Fruit fly (Drosophila melanogaster) whole organism, prepupa: Measurements from ENCODE around the gene colt.

ENCODE experiments used
- Blimp-1 ChIP-seq: fragments of 200-800 bp; sonication (Bioruptor generic); optimal IDR thresholded peaks from 3 replicates; lab custom pipeline; 2017; ENCODE audit warnings: missing biosample characterization, missing genetic modification characterization, mild to moderate bottlenecking, moderate library complexity, missing genetic modification reagents
- CG10631 ChIP-seq: fragments of 200-800 bp; sonication (Bioruptor generic); optimal IDR thresholded peaks from 2 replicates; lab custom pipeline; 2016; ENCODE audit warnings: missing biosample characterization, missing genetic modification characterization
- CG11294 ChIP-seq: fragments of 200-800 bp; sonication (Bioruptor generic); IDR thresholded peaks from 2 replicates; pipeline ENCODE4 v1.3.6; 2022; ENCODE audit warnings: missing biosample characterization, missing genetic modification characterization
- CG11902 ChIP-seq: fragments of 200-800 bp; sonication (Bioruptor generic); optimal IDR thresholded peaks from 3 replicates; lab custom pipeline; 2016; ENCODE audit warnings: missing biosample characterization, missing genetic modification characterization
- CG1621 ChIP-seq: fragments of 200-800 bp; sonication (Bioruptor generic); optimal IDR thresholded peaks from 3 replicates; lab custom pipeline; 2018; ENCODE audit warnings: missing biosample characterization, mild to moderate bottlenecking, missing genetic modification characterization
- CG3032 ChIP-seq: fragments of 200-800 bp; optimal IDR thresholded peaks from 2 replicates; lab custom pipeline; 2019; ENCODE audit warnings: missing biosample characterization, mild to moderate bottlenecking, missing genetic modification characterization, moderate library complexity
- CG31627 ChIP-seq: fragments of 200-800 bp; sonication (Bioruptor generic); optimal IDR thresholded peaks from 3 replicates; lab custom pipeline; 2016; ENCODE audit warnings: missing biosample characterization, missing genetic modification characterization
- CG34406 ChIP-seq: fragments of 200-800 bp; sonication (Bioruptor generic); optimal IDR thresholded peaks from 3 replicates; lab custom pipeline; 2016; ENCODE audit warnings: missing biosample characterization, missing genetic modification characterization
- CG3919 ChIP-seq: fragments of 200-800 bp; sonication (Bioruptor generic); optimal IDR thresholded peaks from 3 replicates; lab custom pipeline; 2016; ENCODE audit warnings: missing biosample characterization, missing genetic modification characterization
- CG6163 ChIP-seq: fragments of 200-800 bp; sonication (Bioruptor generic); IDR thresholded peaks from 3 replicates; pipeline ENCODE4 v1.3.6; 2022; ENCODE audit warnings: missing biosample characterization, missing genetic modification characterization
- CG6276 ChIP-seq: fragments of 200-800 bp; sonication (Bioruptor generic); optimal IDR thresholded peaks from 2 replicates; lab custom pipeline; 2017; ENCODE audit warnings: missing biosample characterization, mild to moderate bottlenecking, missing genetic modification characterization
- CG6792 ChIP-seq: fragments of 200-800 bp; sonication (Bioruptor generic); optimal IDR thresholded peaks from 3 replicates; lab custom pipeline; 2016; ENCODE audit warnings: missing biosample characterization, missing genetic modification characterization
- CG6808 ChIP-seq: fragments of 200-800 bp; sonication (Bioruptor generic); optimal IDR thresholded peaks from 3 replicates; lab custom pipeline; 2017; ENCODE audit warnings: missing biosample characterization, missing genetic modification characterization, mild to moderate bottlenecking, moderate library complexity, missing genetic modification reagents
- CG7368 ChIP-seq: fragments of 200-800 bp; sonication (Bioruptor generic); optimal IDR thresholded peaks from 3 replicates; lab custom pipeline; 2016; ENCODE audit warnings: missing biosample characterization, missing genetic modification characterization
- CG8119 ChIP-seq: fragments of 200-800 bp; sonication (Bioruptor generic); IDR thresholded peaks from 3 replicates; pipeline ENCODE4 v1.3.6; 2022; ENCODE audit warnings: missing biosample characterization, missing genetic modification characterization
- CG9139 ChIP-seq: fragments of 200-800 bp; sonication (Bioruptor generic); optimal IDR thresholded peaks from 3 replicates; lab custom pipeline; 2017; ENCODE audit warnings: missing biosample characterization, mild to moderate bottlenecking, missing genetic modification characterization
- Eip75B ChIP-seq: fragments of 200-800 bp; sonication (Bioruptor generic); optimal IDR thresholded peaks from 3 replicates; lab custom pipeline; 2016; ENCODE audit warnings: missing biosample characterization, missing genetic modification characterization
- Eip78C ChIP-seq: fragments of 200-800 bp; sonication (Bioruptor generic); peaks from one replicate; lab custom pipeline; 2016; ENCODE audit warnings: missing biosample characterization, missing genetic modification characterization
- Ets21C ChIP-seq: fragments of 200-800 bp; sonication (Bioruptor generic); optimal IDR thresholded peaks from 3 replicates; lab custom pipeline; 2016; ENCODE audit warnings: missing biosample characterization, missing genetic modification characterization
- Gug ChIP-seq: fragments of 200-800 bp; sonication (Bioruptor generic); IDR thresholded peaks from 2 replicates; pipeline ENCODE4 v1.3.6; 2022; ENCODE audit warnings: missing biosample characterization, missing genetic modification characterization
- Hr38 ChIP-seq: sonication (Bioruptor generic); optimal IDR thresholded peaks from 2 replicates; lab custom pipeline; 2016; ENCODE audit warnings: missing biosample characterization, missing genetic modification characterization
- Hr39 ChIP-seq: fragments of 200-800 bp; sonication (Bioruptor generic); optimal IDR thresholded peaks from 2 replicates; lab custom pipeline; 2016; ENCODE audit warnings: missing biosample characterization, missing genetic modification characterization
- Hr4 ChIP-seq: fragments of 200-800 bp; sonication (Bioruptor generic); optimal IDR thresholded peaks from 3 replicates; lab custom pipeline; 2016; ENCODE audit warnings: missing biosample characterization, missing genetic modification characterization
- Lpt ChIP-seq: fragments of 200-800 bp; sonication (Bioruptor generic); optimal IDR thresholded peaks from 3 replicates; lab custom pipeline; 2016; ENCODE audit warnings: missing biosample characterization, missing genetic modification characterization
- Met ChIP-seq: fragments of 200-800 bp; sonication (Bioruptor generic); optimal IDR thresholded peaks from 3 replicates; lab custom pipeline; 2016; ENCODE audit warnings: missing biosample characterization, missing genetic modification characterization
- OdsH ChIP-seq: fragments of 200-800 bp; sonication (Bioruptor generic); optimal IDR thresholded peaks from 3 replicates; lab custom pipeline; 2016; ENCODE audit warnings: missing biosample characterization, missing genetic modification characterization
- Smox ChIP-seq: fragments of 200-800 bp; sonication (Bioruptor generic); optimal IDR thresholded peaks from 3 replicates; lab custom pipeline; 2016; ENCODE audit warnings: missing biosample characterization, missing genetic modification characterization
- Sox102F ChIP-seq: fragments of 200-800 bp; sonication (Bioruptor generic); optimal IDR thresholded peaks from 2 replicates; lab custom pipeline; 2016; ENCODE audit warnings: missing biosample characterization, mild to moderate bottlenecking, missing genetic modification characterization
- Sox14 ChIP-seq: fragments of 200-800 bp; sonication (Bioruptor generic); optimal IDR thresholded peaks from 3 replicates; lab custom pipeline; 2016; ENCODE audit warnings: missing biosample characterization, missing genetic modification characterization
- Sox15 ChIP-seq: fragments of 200-800 bp; sonication (Bioruptor generic); optimal IDR thresholded peaks from 3 replicates; lab custom pipeline; 2016; ENCODE audit warnings: missing biosample characterization, missing genetic modification characterization
- achi ChIP-seq: fragments of 200-800 bp; sonication (Bioruptor generic); optimal IDR thresholded peaks from 3 replicates; lab custom pipeline; 2016; ENCODE audit warnings: missing biosample characterization, missing genetic modification characterization
- cyc ChIP-seq: fragments of 200-800 bp; sonication (Bioruptor generic); optimal IDR thresholded peaks from 3 replicates; lab custom pipeline; 2016; ENCODE audit warnings: missing biosample characterization, missing genetic modification characterization
- dsx ChIP-seq: fragments of 200-800 bp; optimal IDR thresholded peaks from 3 replicates; lab custom pipeline; 2019; ENCODE audit warnings: missing biosample characterization, mild to moderate bottlenecking, missing genetic modification characterization, moderate library complexity; ENCODE audit not compliant: poor library complexity, severe bottlenecking
- eg ChIP-seq: fragments of 200-800 bp; sonication (Bioruptor generic); IDR thresholded peaks from 3 replicates; pipeline ENCODE4 v1.3.6; 2022; ENCODE audit warnings: missing biosample characterization, missing genetic modification characterization
- fd59A ChIP-seq: fragments of 200-800 bp; sonication (Bioruptor generic); optimal IDR thresholded peaks from 2 replicates; lab custom pipeline; 2017; ENCODE audit warnings: missing biosample characterization, mild to moderate bottlenecking, missing genetic modification characterization, missing genetic modification reagents
- fd85E ChIP-seq: fragments of 200-800 bp; sonication (Bioruptor generic); optimal IDR thresholded peaks from 3 replicates; lab custom pipeline; 2016; ENCODE audit warnings: missing biosample characterization, missing genetic modification characterization
- fkh ChIP-seq: fragments of 200-800 bp; sonication (Bioruptor generic); optimal IDR thresholded peaks from 3 replicates; lab custom pipeline; 2017; ENCODE audit warnings: missing biosample characterization, mild to moderate bottlenecking, missing genetic modification characterization, moderate library complexity
- lz ChIP-seq: fragments of 200-800 bp; sonication (Bioruptor generic); optimal IDR thresholded peaks from 3 replicates; lab custom pipeline; 2016; ENCODE audit warnings: missing biosample characterization, missing genetic modification characterization
- net ChIP-seq: fragments of 200-800 bp; sonication (Bioruptor generic); optimal IDR thresholded peaks from 3 replicates; lab custom pipeline; 2016; ENCODE audit warnings: missing biosample characterization, missing genetic modification characterization
- salr ChIP-seq, 2 experiments: fragments of 200-800 bp; sonication (Bioruptor generic); optimal IDR thresholded peaks; 3 replicates each; lab custom pipeline; 2016 to 2018; ENCODE audit warnings: missing biosample characterization in 2 of 2, missing genetic modification characterization in 2 of 2, mild to moderate bottlenecking in 1 of 2
- spab ChIP-seq: fragments of 200-800 bp; sonication (Bioruptor generic); optimal IDR thresholded peaks from 2 replicates; lab custom pipeline; 2017; ENCODE audit warnings: missing biosample characterization, mild to moderate bottlenecking, missing genetic modification characterization, missing genetic modification reagents
- ss ChIP-seq, 2 experiments: fragments of 200-800 bp; sonication (Bioruptor generic); optimal IDR thresholded peaks; 2 replicates in 1 of 2; 3 replicates in 1 of 2; lab custom pipeline; 2017 to 2018; ENCODE audit warnings: mild to moderate bottlenecking in 2 of 2, missing biosample characterization in 2 of 2, missing genetic modification characterization in 2 of 2, moderate library complexity in 1 of 2
- topi ChIP-seq: fragments of 200-800 bp; sonication (Bioruptor generic); optimal IDR thresholded peaks from 3 replicates; lab custom pipeline; 2016; ENCODE audit warnings: missing biosample characterization, missing genetic modification characterization
- vri ChIP-seq: fragments of 200-800 bp; sonication (Bioruptor generic); optimal IDR thresholded peaks from 3 replicates; lab custom pipeline; 2016; ENCODE audit warnings: missing biosample characterization, mild to moderate bottlenecking, missing genetic modification characterization

Gene colt

DNA sequence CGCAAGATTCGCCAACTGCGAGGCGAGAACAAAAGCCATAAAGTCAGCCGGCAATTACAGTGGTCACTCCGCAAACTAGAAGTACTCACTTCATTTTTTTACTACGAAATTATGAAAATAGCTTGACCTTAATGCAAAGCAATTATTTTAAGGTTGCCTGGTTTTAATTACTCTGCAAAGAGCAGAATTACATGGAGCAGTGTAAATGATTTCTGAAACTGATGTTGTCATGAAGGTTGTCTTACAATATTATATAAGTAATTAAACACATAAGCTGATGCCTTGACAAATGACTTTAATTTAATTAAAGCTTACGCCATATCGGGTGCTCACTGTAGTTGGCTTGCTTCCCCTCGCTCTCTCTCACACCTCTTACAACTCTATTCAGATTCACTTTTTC lies 35.7 kb downstream of the colt start (continued):
- peak; percentile 84 for TF ChIP-seq achi (GFP tag; lab: Kevin White, UChicago)
- TF ChIP-seq Eip75B (GFP tag; lab: Kevin White, UChicago) = peak; percentile 71
- peak; percentile 79 for TF ChIP-seq Gug (GFP tag; lab: Robert Waterston, UW)
- TF ChIP-seq OdsH (GFP tag; lab: Kevin White, UChicago) = peak; percentile 84
- TF ChIP-seq Ets21C (GFP tag; lab: Kevin White, UChicago) = peak; percentile 64
- peak; percentile 66 for TF ChIP-seq CG34406
- TF ChIP-seq salr (GFP tag; optimal IDR thresholded peaks at IDR 0.05; lab: Kevin White, UChicago) = peak; percentile 69 to 79
- TF ChIP-seq CG6276 (GFP tag; lab: Kevin White, UChicago) = peak; percentile 74
- TF ChIP-seq ss (GFP tag; optimal IDR thresholded peaks at IDR 0.05; lab: Kevin White, UChicago) = peak; percentile 83 to 87
- TF ChIP-seq CG6792 (GFP tag; lab: Kevin White, UChicago) = peak; percentile 76
- TF ChIP-seq CG3919 = peak; percentile 82
- TF ChIP-seq CG3032 (tag; lab: Kevin White, UChicago) = peak; percentile 90
- TF ChIP-seq CG31627 (GFP tag; lab: Kevin White, UChicago) = peak; percentile 79
- TF ChIP-seq fd59A = peak; percentile 88
- peak; percentile 76 for TF ChIP-seq CG6163 (GFP tag; lab: Robert Waterston, UW)
- peak; percentile 81 for TF ChIP-seq CG8119 (GFP tag; lab: Robert Waterston, UW)
- peak; percentile 94 for TF ChIP-seq Eip78C (GFP tag; lab: Kevin White, UChicago)
- TF ChIP-seq CG1621 (tag; lab: Kevin White, UChicago) = peak; percentile 79
- peak; percentile 67 for TF ChIP-seq CG11902 (GFP tag; lab: Kevin White, UChicago)
- no peak for TF ChIP-seq Sox102F (GFP tag; lab: Kevin White, UChicago)
- TF ChIP-seq Sox15 = peak; percentile 60
- TF ChIP-seq Smox = peak; percentile 61
- peak; percentile 89 for TF ChIP-seq spab
- TF ChIP-seq eg = peak; percentile 76
- TF ChIP-seq Lpt = peak; percentile 68
- TF ChIP-seq fd85E (GFP tag; lab: Kevin White, UChicago) = no peak
- TF ChIP-seq Sox14 (GFP tag; lab: Kevin White, UChicago) = peak; percentile 86
- TF ChIP-seq net = peak; percentile 73

DNA sequence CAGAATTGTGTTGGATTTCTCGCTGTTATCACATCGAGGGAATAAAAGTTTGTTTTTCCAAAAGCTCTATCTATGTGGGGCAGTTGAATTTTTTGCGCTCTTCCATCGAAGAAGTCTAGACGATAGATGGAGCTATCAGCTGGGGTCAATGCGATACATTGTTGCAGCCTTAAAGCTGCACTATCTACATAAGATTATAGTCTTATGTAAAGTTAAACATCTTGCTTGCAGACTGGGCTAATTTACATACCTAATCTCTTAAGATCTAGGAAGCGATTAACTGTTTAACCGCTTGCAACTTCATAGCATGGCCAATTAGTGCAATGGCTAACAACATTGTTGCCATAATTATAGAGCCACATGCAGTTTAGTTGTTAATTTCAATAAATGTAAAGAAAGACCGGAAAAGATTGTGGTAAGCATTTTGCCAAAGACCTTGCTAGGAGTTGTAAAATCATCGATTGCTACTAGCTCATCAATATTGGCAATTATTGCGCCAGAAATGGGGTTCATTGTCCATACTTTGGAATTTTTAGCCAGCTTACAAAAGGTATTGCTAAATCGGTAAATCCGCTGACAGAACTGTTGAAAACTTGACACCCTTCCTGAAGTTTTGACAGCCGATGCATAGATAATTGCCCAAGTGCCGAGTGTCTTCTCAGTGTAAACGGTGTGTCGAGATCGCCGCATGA lies 37.6 kb downstream of the colt start:
- TF ChIP-seq achi (GFP tag; lab: Kevin White, UChicago) (no peak), dsx (GFP tag; lab: Kevin White, UChicago) (peak; percentile 48), fd85E (GFP tag; lab: Kevin White, UChicago) (no peak), salr (GFP tag; optimal IDR thresholded peaks at IDR 0.05; lab: Kevin White, UChicago) (no peak)

DNA sequence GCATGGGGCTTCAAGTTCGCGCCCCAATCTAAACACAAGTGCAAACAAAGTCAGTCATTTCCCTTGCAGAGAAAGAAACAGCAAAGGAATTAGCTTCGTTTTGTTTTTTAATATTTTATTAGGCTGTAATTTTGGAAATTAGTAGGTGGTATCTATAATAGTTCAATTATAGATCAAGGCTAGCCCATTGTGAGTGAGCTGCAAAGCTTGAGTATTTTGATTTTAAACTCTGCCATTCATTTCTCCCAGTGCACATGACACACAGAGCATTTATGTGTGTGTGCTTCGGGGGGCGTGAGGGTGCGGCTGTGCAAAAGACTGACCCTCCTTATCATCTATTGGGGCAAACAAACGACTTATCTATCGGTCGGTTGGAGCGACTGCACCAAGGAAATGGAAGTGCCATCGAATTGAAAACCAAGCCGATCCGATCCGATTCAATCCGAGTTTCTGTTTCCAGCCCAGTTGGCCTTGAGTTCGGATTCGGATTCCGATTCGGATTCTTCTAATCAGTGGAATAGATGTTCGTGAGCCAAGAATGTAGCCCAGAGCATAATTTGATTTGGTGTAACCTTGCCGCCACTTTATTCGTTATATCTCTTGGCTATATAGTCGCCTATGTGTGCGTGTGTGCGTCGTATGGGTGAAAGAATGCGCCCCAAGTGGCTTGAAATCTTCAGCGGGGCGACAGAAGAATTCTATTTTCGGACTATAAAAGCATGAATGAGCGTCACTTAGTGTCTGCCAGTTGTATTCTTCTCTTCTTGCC lies 38.3 kb downstream of the colt start:
- TF ChIP-seq CG9139 (no peak), Blimp-1 (no peak), Met (GFP tag; lab: Kevin White, UChicago) (no peak), Hr4 (GFP tag; lab: Kevin White, UChicago) (peak; percentile 73), CG10631 (GFP tag; lab: Kevin White, UChicago) (no peak), CG11294 (GFP tag; lab: Robert Waterston, UW) (peak; percentile 53; the same call in 1 of the 2 replicates), Hr38 (GFP tag; lab: Kevin White, UChicago) (no peak), eg (peak; percentile 71), dsx (GFP tag; lab: Kevin White, UChicago) (no peak), CG6792 (GFP tag; lab: Kevin White, UChicago) (no peak), Eip78C (GFP tag; lab: Kevin White, UChicago) (peak; percentile 53), vri (GFP tag; lab: Kevin White, UChicago) (no peak), cyc (no peak), CG34406 (no peak), Sox102F (GFP tag; lab: Kevin White, UChicago) (no peak), salr (GFP tag; optimal IDR thresholded peaks at IDR 0.05; lab: Kevin White, UChicago) (no peak), topi (GFP tag; lab: Kevin White, UChicago) (no peak), CG1621 (tag; lab: Kevin White, UChicago) (no peak), lz (GFP tag; lab: Kevin White, UChicago) (peak; percentile 3), CG8119 (GFP tag; lab: Robert Waterston, UW) (peak; percentile 52), CG6808 (no peak), fd59A (no peak), net (no peak), CG7368 (GFP tag; lab: Kevin White, UChicago) (no peak), Smox (no peak), CG3919 (peak; percentile 4), fkh (GFP tag; lab: Kevin White, UChicago) (peak; percentile 14), Hr39 (GFP tag; lab: Kevin White, UChicago) (no peak)
